Fruit fly (Drosophila melanogaster) whole organism, embryonic: ENCODE measurements around the gene CG7227.

Experiments used
- Awh ChIP-seq: fragments of 200-800 bp; sonication (Bioruptor generic); IDR thresholded peaks from 2 replicates; pipeline ENCODE4, ENCODE4 v1.3.6; 2022; ENCODE audit warnings: missing biosample characterization, missing genetic modification characterization
- CG1024 ChIP-seq: fragments of 200-800 bp; sonication (Bioruptor generic); IDR thresholded peaks from 2 replicates; pipeline ENCODE4 v1.3.6; 2022; ENCODE audit warnings: missing biosample characterization, missing genetic modification characterization
- CG11695 ChIP-seq: fragments of 200-800 bp; sonication (Bioruptor generic); IDR thresholded peaks from 3 replicates; pipeline ENCODE4 v1.3.6; 2022; ENCODE audit warnings: missing biosample characterization, missing genetic modification characterization
- CG12659 ChIP-seq: fragments of 200-800 bp; sonication (Bioruptor generic); optimal IDR thresholded peaks from 3 replicates; lab custom pipeline; 2017; ENCODE audit warnings: mild to moderate bottlenecking, missing biosample characterization, missing genetic modification reagents, missing genetic modification characterization
- CG12769 ChIP-seq: fragments of 200-800 bp; sonication (Bioruptor generic); optimal IDR thresholded peaks from 2 replicates; lab custom pipeline; 2019; ENCODE audit warnings: missing biosample characterization, mild to moderate bottlenecking, missing genetic modification characterization, moderate library complexity
- CG14441 ChIP-seq: fragments of 200-800 bp; sonication (Bioruptor generic); IDR thresholded peaks from 2 replicates; pipeline ENCODE4 v1.3.6; 2022; ENCODE audit warnings: missing biosample characterization, missing genetic modification characterization
- CG2116 ChIP-seq: fragments of 200-800 bp; sonication (Bioruptor generic); optimal IDR thresholded peaks from 3 replicates; lab custom pipeline; 2018; ENCODE audit warnings: missing biosample characterization, mild to moderate bottlenecking, missing genetic modification characterization
- CG2875 ChIP-seq: fragments of 200-800 bp; sonication (Bioruptor generic); optimal IDR thresholded peaks from 2 replicates; lab custom pipeline; 2017; ENCODE audit warnings: missing biosample characterization, mild to moderate bottlenecking, missing genetic modification characterization, missing genetic modification reagents
- CG2889 ChIP-seq: fragments of 200-800 bp; sonication (Bioruptor generic); IDR thresholded peaks from 3 replicates; pipeline ENCODE4 v1.3.6; 2022; ENCODE audit warnings: missing biosample characterization, missing genetic modification characterization
- CG31365 ChIP-seq: fragments of 200-800 bp; sonication (Bioruptor generic); optimal IDR thresholded peaks from 2 replicates; lab custom pipeline; 2018; ENCODE audit warnings: missing biosample characterization, mild to moderate bottlenecking, missing genetic modification characterization
- CG34224 ChIP-seq: fragments of 200-800 bp; sonication (Bioruptor generic); IDR thresholded peaks from 3 replicates; pipeline ENCODE4 v1.3.6; 2022; ENCODE audit warnings: missing biosample characterization, missing genetic modification characterization; ENCODE audit not compliant: partially characterized antibody
- CG42726 ChIP-seq: fragments of 200-800 bp; sonication (Bioruptor generic); IDR thresholded peaks from 2 replicates; pipeline ENCODE4 v1.3.6; 2022; ENCODE audit warnings: missing biosample characterization, missing genetic modification characterization; ENCODE audit not compliant: partially characterized antibody
- CG4854 ChIP-seq: fragments of 200-800 bp; sonication (Bioruptor generic); optimal IDR thresholded peaks from 2 replicates; lab custom pipeline; 2016; ENCODE audit warnings: missing biosample characterization, missing genetic modification characterization, inconsistent platforms
- CG5180 ChIP-seq: fragments of 200-800 bp; sonication (Bioruptor generic); optimal IDR thresholded peaks from 3 replicates; lab custom pipeline; 2017; ENCODE audit warnings: missing biosample characterization, missing genetic modification characterization, mild to moderate bottlenecking, moderate library complexity, missing genetic modification reagents
- CG8281 ChIP-seq: fragments of 200-800 bp; sonication (Bioruptor generic); optimal IDR thresholded peaks from 2 replicates; lab custom pipeline; 2018; ENCODE audit warnings: missing biosample characterization, mild to moderate bottlenecking, missing genetic modification characterization, moderate library complexity
- Dp ChIP-seq: fragments of 200-800 bp; sonication (Bioruptor generic); optimal IDR thresholded peaks from 2 replicates; lab custom pipeline; 2018; ENCODE audit warnings: missing biosample characterization, mild to moderate bottlenecking, missing genetic modification characterization, moderate library complexity
- Ets97D ChIP-seq: fragments of 200-800 bp; sonication (Bioruptor generic); optimal IDR thresholded peaks from 3 replicates; lab custom pipeline; 2016; ENCODE audit warnings: missing biosample characterization, missing genetic modification characterization
- Fer3 ChIP-seq: fragments of 200-800 bp; sonication (Bioruptor generic); optimal IDR thresholded peaks from 2 replicates; lab custom pipeline; 2018; ENCODE audit warnings: missing biosample characterization, mild to moderate bottlenecking, missing genetic modification characterization, moderate library complexity
- Gug ChIP-seq: fragments of 200-800 bp; sonication (Bioruptor generic); IDR thresholded peaks from 4 replicates; pipeline ENCODE4 v1.3.6; 2022; ENCODE audit warnings: missing biosample characterization, missing genetic modification characterization
- Hmr ChIP-seq: fragments of 200-800 bp; sonication (Bioruptor generic); optimal IDR thresholded peaks from 3 replicates; lab custom pipeline; 2017; ENCODE audit warnings: mild to moderate bottlenecking, missing biosample characterization, missing genetic modification reagents, missing genetic modification characterization
- Hr3 ChIP-seq: fragments of 200-800 bp; sonication (Bioruptor generic); optimal IDR thresholded peaks from 3 replicates; lab custom pipeline; 2016; ENCODE audit warnings: missing biosample characterization, missing genetic modification characterization
- Hr51 ChIP-seq, 2 experiments: fragments of 200-800 bp; sonication (Bioruptor generic); optimal IDR thresholded peaks; 2 replicates in 1 of 2; 3 replicates in 1 of 2; lab custom pipeline; 2016 to 2018; ENCODE audit warnings: missing biosample characterization in 2 of 2, missing genetic modification characterization in 2 of 2, mild to moderate bottlenecking in 1 of 2, moderate library complexity in 1 of 2
- Lim3 ChIP-seq: fragments of 200-800 bp; sonication (Bioruptor generic); IDR thresholded peaks from 2 replicates; pipeline ENCODE4 v1.3.6; 2022; ENCODE audit warnings: missing biosample characterization, missing genetic modification characterization
- Mad ChIP-seq: fragments of 200-800 bp; sonication (Bioruptor generic); optimal IDR thresholded peaks from 2 replicates; lab custom pipeline; 2016; ENCODE audit warnings: missing biosample characterization, missing genetic modification characterization
- Meics ChIP-seq: fragments of 200-800 bp; sonication (Bioruptor generic); optimal IDR thresholded peaks from 2 replicates; lab custom pipeline; 2017; ENCODE audit warnings: missing biosample characterization, mild to moderate bottlenecking, missing genetic modification characterization
- Nf-YC ChIP-seq: fragments of 200-800 bp; optimal IDR thresholded peaks from 3 replicates; lab custom pipeline; 2019; ENCODE audit warnings: missing biosample characterization, mild to moderate bottlenecking, missing genetic modification characterization, moderate library complexity
- Oaz ChIP-seq: fragments of 200-800 bp; sonication (Bioruptor generic); IDR thresholded peaks from 2 replicates; pipeline ENCODE4 v1.3.6; 2022; ENCODE audit warnings: missing biosample characterization, missing genetic modification characterization
- Taf1 ChIP-seq: fragments of 200-800 bp; sonication (Bioruptor generic); IDR thresholded peaks from 2 replicates; pipeline ENCODE4 v1.3.6; 2022; ENCODE audit warnings: missing biosample characterization, missing genetic modification characterization
- Vsx1 ChIP-seq: fragments of 200-800 bp; sonication (Bioruptor generic); optimal IDR thresholded peaks from 2 replicates; lab custom pipeline; 2017; ENCODE audit warnings: missing biosample characterization, mild to moderate bottlenecking, missing genetic modification characterization, missing genetic modification reagents
- bigmax ChIP-seq: fragments of 200-800 bp; sonication (Bioruptor generic); optimal IDR thresholded peaks from 2 replicates; lab custom pipeline; 2018; ENCODE audit warnings: missing biosample characterization, mild to moderate bottlenecking, missing genetic modification characterization
- cato ChIP-seq: fragments of 200-800 bp; sonication (Bioruptor generic); optimal IDR thresholded peaks from 2 replicates; lab custom pipeline; 2016; ENCODE audit warnings: missing biosample characterization, missing genetic modification characterization, borderline replicate concordance
- cg ChIP-seq: fragments of 200-800 bp; sonication (Bioruptor generic); optimal IDR thresholded peaks from 3 replicates; lab custom pipeline; 2019; ENCODE audit warnings: missing biosample characterization, mild to moderate bottlenecking, missing genetic modification characterization, moderate library complexity
- chn ChIP-seq: fragments of 200-800 bp; sonication (Bioruptor generic); optimal IDR thresholded peaks from 2 replicates; lab custom pipeline; 2016; ENCODE audit warnings: missing biosample characterization, missing genetic modification characterization
- dan ChIP-seq: fragments of 200-800 bp; sonication (Bioruptor generic); IDR thresholded peaks from 2 replicates; pipeline ENCODE4 v1.3.6; 2022; ENCODE audit warnings: missing biosample characterization, missing genetic modification characterization
- eve ChIP-seq, 2 experiments: fragments of >200 bp; optimal IDR thresholded peaks; 2 replicates each; lab custom pipeline; 2017; ENCODE audit warnings: missing biosample characterization in 2 of 2, missing genetic modification characterization in 2 of 2
- eyg ChIP-seq: fragments of 200-800 bp; sonication (Bioruptor generic); optimal IDR thresholded peaks from 3 replicates; lab custom pipeline; 2016; ENCODE audit warnings: missing biosample characterization, missing genetic modification characterization
- fd3F ChIP-seq: fragments of 200-800 bp; sonication (Bioruptor generic); optimal IDR thresholded peaks from 2 replicates; lab custom pipeline; 2018; ENCODE audit warnings: missing biosample characterization, mild to moderate bottlenecking, missing genetic modification characterization, moderate library complexity
- fd64A ChIP-seq: fragments of 200-800 bp; sonication (Bioruptor generic); optimal IDR thresholded peaks from 3 replicates; lab custom pipeline; 2018; ENCODE audit warnings: missing biosample characterization, mild to moderate bottlenecking, missing genetic modification characterization
- kah ChIP-seq: fragments of 200-800 bp; sonication (Bioruptor generic); optimal IDR thresholded peaks from 2 replicates; lab custom pipeline; 2018; ENCODE audit warnings: missing biosample characterization, mild to moderate bottlenecking, missing genetic modification characterization
- nmo ChIP-seq: fragments of 200-800 bp; sonication (Bioruptor generic); optimal IDR thresholded peaks from 2 replicates; lab custom pipeline; 2018; ENCODE audit warnings: missing biosample characterization, mild to moderate bottlenecking, missing genetic modification characterization, moderate library complexity
- oc ChIP-seq: fragments of 200-800 bp; sonication (Bioruptor generic); optimal IDR thresholded peaks from 2 replicates; lab custom pipeline; 2018; ENCODE audit warnings: missing biosample characterization, mild to moderate bottlenecking, missing genetic modification characterization, moderate library complexity
- pan ChIP-seq, 4 experiments: fragments of >200 bp in 3 of 4; fragments of 200-800 bp in 1 of 4; sonication (Bioruptor generic) in 1 of 4; optimal IDR thresholded peaks in 3 of 4; IDR thresholded peaks in 1 of 4; 2 replicates each; pipeline versions ENCODE4 v1.3.6 to Lab custom; 2017 to 2022; ENCODE audit warnings: missing biosample characterization in 2 of 4, missing genetic modification characterization in 2 of 4, mixed read lengths in 1 of 4
- pb ChIP-seq: fragments of 200-800 bp; sonication (Bioruptor generic); optimal IDR thresholded peaks from 3 replicates; lab custom pipeline; 2016; ENCODE audit warnings: missing biosample characterization, missing genetic modification characterization
- sens ChIP-seq: fragments of 200-800 bp; sonication (Bioruptor generic); peaks from one replicate; lab custom pipeline; 2016; ENCODE audit warnings: missing biosample characterization, missing genetic modification characterization
- tgo ChIP-seq: fragments of 200-800 bp; sonication (Bioruptor generic); IDR thresholded peaks from 3 replicates; pipeline ENCODE4 v1.3.6; 2022; ENCODE audit warnings: missing biosample characterization, missing genetic modification characterization
- vfl ChIP-seq: fragments of 200-800 bp; sonication (Bioruptor generic); optimal IDR thresholded peaks from 2 replicates; lab custom pipeline; 2016; ENCODE audit warnings: missing biosample characterization, missing genetic modification characterization
- yki ChIP-seq: fragments of >200 bp; optimal IDR thresholded peaks from 3 replicates; lab custom pipeline; 2018
- zen ChIP-seq: fragments of 200-800 bp; sonication (Bioruptor generic); optimal IDR thresholded peaks from 3 replicates; lab custom pipeline; 2018; ENCODE audit warnings: missing biosample characterization, mild to moderate bottlenecking, missing genetic modification characterization, moderate library complexity

Gene CG7227

dm6 chr2L:7960581-7961530 lies 37.1 kb downstream of the CG7227 start (continued):
- peak; percentile 84 for TF ChIP-seq Hmr (GFP tag; lab: Kevin White, UChicago)
- peak; percentile 27 for TF ChIP-seq CG31365 (tag; lab: Kevin White, UChicago)
- no peak for TF ChIP-seq CG1024 (GFP tag; lab: Robert Waterston, UW)
- TF ChIP-seq eve (GFP tag; optimal IDR thresholded peaks at IDR 0.05; lab: Kevin White, UChicago), result no peak
- TF ChIP-seq eyg (GFP tag; lab: Kevin White, UChicago), result no peak
- no peak for TF ChIP-seq Awh (GFP tag; lab: Robert Waterston, UW)
- no peak for TF ChIP-seq CG2889 (GFP tag; lab: Robert Waterston, UW)
- TF ChIP-seq Oaz (GFP tag; lab: Robert Waterston, UW), result no peak
- no peak for TF ChIP-seq yki (lab: Kevin White, UChicago)
- peak; percentile 42; the same call in 2 of the 3 replicates for TF ChIP-seq CG11695 (GFP tag; lab: Robert Waterston, UW)
- TF ChIP-seq CG42726, result no peak
- TF ChIP-seq Lim3, result no peak
- TF ChIP-seq Meics, result peak; percentile 78
- no peak; the same call in 1 of the 2 replicates for TF ChIP-seq Taf1 (GFP tag; lab: Robert Waterston, UW)
- peak; percentile 7 for TF ChIP-seq CG4854
- TF ChIP-seq cato (GFP tag; lab: Kevin White, UChicago), result no peak
- no peak for TF ChIP-seq Hr3
- TF ChIP-seq Ets97D (GFP tag; lab: Kevin White, UChicago), result no peak
- TF ChIP-seq nmo (GFP tag; lab: Kevin White, UChicago), result peak; percentile 11
- TF ChIP-seq vfl (GFP tag; lab: Kevin White, UChicago), result no peak
- no peak for TF ChIP-seq oc (tag; lab: Kevin White, UChicago)
- peak; percentile 28 for TF ChIP-seq sens
- peak; percentile 16 for TF ChIP-seq CG5180 (GFP tag; lab: Kevin White, UChicago)
- no peak for TF ChIP-seq cg (GFP tag; lab: Kevin White, UChicago)
- no peak for TF ChIP-seq tgo (GFP tag; lab: Robert Waterston, UW)
- peak; percentile 6 for TF ChIP-seq CG2116 (GFP tag; lab: Kevin White, UChicago)
- peak; percentile 16 for TF ChIP-seq fd3F (GFP tag; lab: Kevin White, UChicago)
- no peak for TF ChIP-seq Gug
- no peak for TF ChIP-seq pb (GFP tag; lab: Kevin White, UChicago)
- TF ChIP-seq Mad (GFP tag; lab: Kevin White, UChicago), result no peak
- peak; percentile 65 for TF ChIP-seq Vsx1 (GFP tag; lab: Kevin White, UChicago)
- TF ChIP-seq zen (tag; lab: Kevin White, UChicago), result no peak
- TF ChIP-seq CG12769 (tag; lab: Kevin White, UChicago), result peak; percentile 31
- no peak for TF ChIP-seq chn
- TF ChIP-seq CG12659 (GFP tag; lab: Kevin White, UChicago), result peak; percentile 51
- TF ChIP-seq Fer3 (tag; lab: Kevin White, UChicago), result peak; percentile 67
- TF ChIP-seq Hr51 (GFP tag; optimal IDR thresholded peaks at IDR 0.05; lab: Kevin White, UChicago), result peak in 1 of 2 experiments; percentile 3
- no peak for TF ChIP-seq Dp (GFP tag; lab: Kevin White, UChicago)
- 0 out of 2 replicates have a peak, but pooled peaks have one; percentile 17 for TF ChIP-seq CG14441
- peak; percentile 23 for TF ChIP-seq Nf-YC (tag; lab: Kevin White, UChicago)
- TF ChIP-seq fd64A (GFP tag; lab: Kevin White, UChicago), result peak; percentile 45
- no peak for TF ChIP-seq bigmax
- TF ChIP-seq kah, result no peak
- peak; percentile 35 for TF ChIP-seq CG8281 (tag; lab: Kevin White, UChicago)
- TF ChIP-seq CG34224 (GFP tag; lab: Robert Waterston, UW), result no peak
- no peak for TF ChIP-seq dan (GFP tag; lab: Robert Waterston, UW)
- TF ChIP-seq CG2875 (GFP tag; lab: Kevin White, UChicago), result peak; percentile 14
- TF ChIP-seq pan (optimal IDR thresholded peaks at IDR 0.05; lab: Kevin White, UChicago), result no peak
- peak in 1 of 2 experiments; percentile 22 for TF ChIP-seq pan (GFP tag; optimal IDR thresholded peaks at IDR 0.05 in 1 of 2, IDR thresholded peaks at IDR 0.05 in 1 of 2)
